Fruit fly (Drosophila melanogaster) whole organism, embryonic: Measurements from ENCODE around the gene CG2641.

Source experiments
- Dp ChIP-seq: fragments of 200-800 bp; sonication (Bioruptor generic); optimal IDR thresholded peaks from 2 replicates; lab custom pipeline; 2018; ENCODE audit warnings: missing biosample characterization, mild to moderate bottlenecking, missing genetic modification characterization, moderate library complexity
- HLH3B ChIP-seq: fragments of 200-800 bp; sonication (Bioruptor generic); IDR thresholded peaks from 2 replicates; pipeline ENCODE4 v1.3.6; 2022; ENCODE audit warnings: missing biosample characterization, missing genetic modification characterization
- bcd ChIP-seq: fragments of 200-800 bp; sonication (Bioruptor generic); optimal IDR thresholded peaks from 2 replicates; lab custom pipeline; 2017; ENCODE audit warnings: missing biosample characterization, mild to moderate bottlenecking, missing genetic modification characterization

DNA sequence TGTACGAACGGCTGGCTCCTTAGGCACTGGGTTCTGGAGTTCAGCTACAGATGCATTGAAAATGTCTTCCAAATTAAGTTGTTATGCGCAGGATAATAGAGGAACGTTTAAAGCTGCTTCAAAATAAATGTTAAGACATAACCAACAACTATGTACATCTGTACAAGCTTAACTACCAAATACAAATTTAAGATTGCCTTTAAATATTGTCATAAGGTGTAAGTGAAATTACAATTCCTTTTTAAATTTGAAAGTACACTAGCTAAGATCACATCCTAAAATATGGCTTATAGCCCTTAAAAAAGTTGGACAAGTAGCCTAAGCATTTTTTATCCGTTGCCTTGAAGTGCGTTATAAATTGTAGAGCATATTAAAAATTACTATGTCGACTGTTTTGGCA lies 17.6 kb downstream of the CG2641 start, which contains the start of gene CG31473:
- TF ChIP-seq bcd (GFP tag; lab: Kevin White, UChicago) (no peak), HLH3B (GFP tag; lab: Robert Waterston, UW) (no peak), Dp (no peak)
